Fruit fly (Drosophila melanogaster): ENCODE results near the gene CG7900.

CG7900 gene

DNA sequence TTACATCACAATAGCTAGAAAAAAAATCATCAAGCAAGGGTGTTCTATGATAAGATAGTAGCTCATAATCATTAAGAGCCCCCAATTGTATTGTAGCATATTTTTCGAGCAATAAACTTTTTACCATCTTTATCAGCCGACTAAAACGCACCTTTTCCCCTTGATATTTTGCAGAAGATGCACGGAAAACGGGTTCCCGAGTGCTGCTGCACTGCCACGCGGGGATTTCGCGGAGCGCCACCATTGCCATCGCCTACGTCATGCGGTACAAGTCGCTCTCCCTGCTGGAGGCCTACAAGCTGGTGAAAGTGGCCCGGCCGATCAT is 26.4 kb downstream of the CG7900 start:
- TF ChIP-seq CG14441 (GFP tag; IDR thresholded peaks at IDR 0.05) (0 out of 2 replicates have a peak, but pooled peaks have one; percentile 3), GATAe (GFP tag; conservative IDR thresholded peaks at IDR 0.05) (0 out of 2 replicates have a peak, but pooled peaks have one; percentile 54), Sry-β (GFP tag; optimal IDR thresholded peaks at IDR 0.05) (peak; percentile 76), ab (GFP tag; optimal IDR thresholded peaks at IDR 0.05) (no peak), sens (GFP tag) (peak; percentile 14), CG10462 (GFP tag; optimal IDR thresholded peaks at IDR 0.05) (no peak), CG30403 (GFP tag; optimal IDR thresholded peaks at IDR 0.05) (peak; percentile 9), CG18262 (tag; optimal IDR thresholded peaks at IDR 0.05) (peak; percentile 29), HLH3B (GFP tag; IDR thresholded peaks at IDR 0.05) (0 out of 2 replicates have a peak, but pooled peaks have one; percentile 3), E2f2 (GFP tag; IDR thresholded peaks at IDR 0.05) (0 out of 2 replicates have a peak, but pooled peaks have one; percentile 5)

DNA sequence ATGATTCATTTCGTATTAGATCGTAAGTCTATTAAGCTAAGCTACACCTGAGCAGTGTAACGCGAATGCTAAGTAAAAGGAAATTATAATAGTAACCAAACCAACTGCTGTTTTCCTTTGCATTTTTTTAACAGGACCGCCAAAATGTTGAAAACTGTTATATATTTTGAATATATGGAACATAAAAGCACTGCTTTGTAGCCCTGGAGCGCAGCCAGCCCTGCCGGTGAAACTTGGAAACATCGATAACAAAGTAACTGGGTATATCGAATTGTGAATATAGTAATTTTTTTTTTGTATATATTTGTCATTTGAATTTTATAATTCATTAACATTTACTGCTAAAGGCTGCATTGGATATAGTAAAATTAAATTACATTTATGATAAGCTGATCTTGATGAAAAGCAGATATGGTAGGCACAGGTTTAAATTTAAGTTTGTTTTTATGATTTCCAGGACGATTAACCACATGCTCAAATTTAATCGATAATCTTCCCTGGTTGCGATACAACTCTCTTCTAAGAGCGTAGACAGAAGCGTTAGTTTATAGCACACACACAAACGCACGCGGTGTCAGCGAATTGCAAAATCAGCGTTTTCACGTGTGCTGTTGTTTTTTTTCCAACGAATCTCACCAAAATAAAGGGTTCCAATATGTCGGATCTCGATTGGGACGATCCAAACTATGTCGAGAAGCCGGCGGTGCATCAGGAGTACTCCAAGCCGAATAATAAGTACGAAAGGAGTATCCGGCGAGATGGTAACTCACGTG is 28.5 kb downstream of the CG7900 start, which contains the start of gene CG7878:
Gene CG7878 (plus strand): TSS at position 528 of the 773 bp plus-strand sequence.
- TF ChIP-seq emc (GFP tag; optimal IDR thresholded peaks at IDR 0.05), result no peak
- TF ChIP-seq CG8944 (GFP tag; optimal IDR thresholded peaks at IDR 0.05), result peak; percentile 51
- TF ChIP-seq br (optimal IDR thresholded peaks at IDR 0.05), result no peak
- 0 out of 3 replicates have a peak, but pooled peaks have one; percentile 20 for TF ChIP-seq CG11695 (GFP tag; IDR thresholded peaks at IDR 0.05)
- TF ChIP-seq CG1832 (GFP tag; optimal IDR thresholded peaks at IDR 0.05), result no peak
- peak; percentile 59; the same call in 2 of the 3 replicates for TF ChIP-seq ci (GFP tag; IDR thresholded peaks at IDR 0.05)
- peak; percentile 83 for TF ChIP-seq sens (GFP tag)
- peak; percentile 73 for TF ChIP-seq CoRest (tag; optimal IDR thresholded peaks at IDR 0.05)
- no peak for TF ChIP-seq CG2889 (GFP tag; IDR thresholded peaks at IDR 0.05)
- TF ChIP-seq CG9727 (GFP tag; optimal IDR thresholded peaks at IDR 0.05), result peak; percentile 53
- TF ChIP-seq phol (tag; optimal IDR thresholded peaks at IDR 0.05), result peak; percentile 63
- no peak for TF ChIP-seq Doc2 (GFP tag; IDR thresholded peaks at IDR 0.05)
- TF ChIP-seq pb (GFP tag; optimal IDR thresholded peaks at IDR 0.05), result no peak
- TF ChIP-seq CG16815 (GFP tag; optimal IDR thresholded peaks at IDR 0.05), result peak; percentile 22
- peak; percentile 69 for TF ChIP-seq CG10147 (GFP tag; optimal IDR thresholded peaks at IDR 0.05)
- no peak for TF ChIP-seq CG6175 (GFP tag; IDR thresholded peaks at IDR 0.05)
- no peak for TF ChIP-seq CG17612 (GFP tag; IDR thresholded peaks at IDR 0.05)
- peak; percentile 43 for TF ChIP-seq CG4820 (GFP tag; optimal IDR thresholded peaks at IDR 0.05)
- no peak for TF ChIP-seq Taf1 (GFP tag; IDR thresholded peaks at IDR 0.05)
- TF ChIP-seq Xrp1 (GFP tag; IDR thresholded peaks at IDR 0.05), result peak; percentile 54
- TF ChIP-seq CG18599 (GFP tag; optimal IDR thresholded peaks at IDR 0.05), result peak; percentile 54
- TF ChIP-seq CG8765 (GFP tag; IDR thresholded peaks at IDR 0.05), result no peak
- peak; percentile 73 for TF ChIP-seq Sry-δ (GFP tag; optimal IDR thresholded peaks at IDR 0.05)
- TF ChIP-seq vfl (GFP tag; optimal IDR thresholded peaks at IDR 0.05), result peak; percentile 31
- no peak for TF ChIP-seq CG6654 (GFP tag; optimal IDR thresholded peaks at IDR 0.05)
- TF ChIP-seq run (tag; optimal IDR thresholded peaks at IDR 0.05), result no peak
- peak; percentile 69; the same call in 2 of the 3 replicates for TF ChIP-seq CG17361 (GFP tag; IDR thresholded peaks at IDR 0.05)
- no peak for TF ChIP-seq p53 (GFP tag; optimal IDR thresholded peaks at IDR 0.05)
- TF ChIP-seq tx (GFP tag; optimal IDR thresholded peaks at IDR 0.05), result peak; percentile 51
- peak; percentile 81; the same call in 2 of the 3 replicates for TF ChIP-seq Dbx (GFP tag; IDR thresholded peaks at IDR 0.05)
- TF ChIP-seq Sox102F (GFP tag; optimal IDR thresholded peaks at IDR 0.05), result peak; percentile 33
- TF ChIP-seq Hsf (GFP tag; optimal IDR thresholded peaks at IDR 0.05), result peak; percentile 47
- peak; percentile 73 for TF ChIP-seq Dip3 (GFP tag; optimal IDR thresholded peaks at IDR 0.05)
- 0 out of 3 replicates have a peak, but pooled peaks have one; percentile 31 for TF ChIP-seq dysf (GFP tag; IDR thresholded peaks at IDR 0.05)
- TF ChIP-seq CG34376 (GFP tag; optimal IDR thresholded peaks at IDR 0.05), result peak; percentile 49
- no peak for TF ChIP-seq CG10321 (GFP tag; IDR thresholded peaks at IDR 0.05)
- TF ChIP-seq ase (GFP tag; IDR thresholded peaks at IDR 0.05), result 0 out of 3 replicates have a peak, but pooled peaks have one; percentile 32
- peak; percentile 62 for TF ChIP-seq CG9817 (tag; optimal IDR thresholded peaks at IDR 0.05)
- TF ChIP-seq CG43689 (GFP tag; IDR thresholded peaks at IDR 0.05), result no peak
- peak; percentile 42 for TF ChIP-seq CG16863 (GFP tag; optimal IDR thresholded peaks at IDR 0.05)
- TF ChIP-seq ap (GFP tag; IDR thresholded peaks at IDR 0.05), result no peak

Measured in whole organism, embryonic.